Worm (Caenorhabditis elegans) whole organism, L4 larva: Measurements from ENCODE around the gene T04F3.1.

Experiments used
- F44E2.7 ChIP-seq: fragments of 200-800 bp; sonication (Bioruptor generic); IDR thresholded peaks from 2 replicates; pipeline ENCODE4 v2.1.2; 2022; ENCODE audit warnings: missing genetic modification characterization, missing compliant biosample characterization
- T26A8.4 ChIP-seq: fragments of 200-800 bp; sonication (Bioruptor generic); IDR thresholded peaks from 2 replicates; pipeline ENCODE4 v1.3.6; 2022; ENCODE audit warnings: missing genetic modification characterization, missing compliant biosample characterization
- Y48G9A.11 ChIP-seq: fragments of 200-800 bp; sonication (Bioruptor generic); IDR thresholded peaks from 2 replicates; pipeline ENCODE4 v1.3.6; 2022; ENCODE audit warnings: missing genetic modification reagents, missing genetic modification characterization, missing compliant biosample characterization
- Y75B8A.6 ChIP-seq: fragments of 200-800 bp; sonication (Bioruptor generic); IDR thresholded peaks from 2 replicates; pipeline ENCODE4 v1.3.6; 2022; ENCODE audit warnings: missing genetic modification reagents, missing genetic modification characterization, missing compliant biosample characterization
- ZK337.2 ChIP-seq: fragments of 200-800 bp; sonication (Bioruptor generic); IDR thresholded peaks from 2 replicates; pipeline ENCODE4 v1.3.6; 2022; ENCODE audit warnings: missing genetic modification reagents, missing genetic modification characterization, missing compliant biosample characterization
- aha-1 ChIP-seq: fragments of 150-350 bp; peaks from one replicate; lab custom pipeline; 2014; ENCODE audit warnings: missing biosample characterization, missing genetic modification characterization
- ceh-20 ChIP-seq: fragments of 200-800 bp; sonication (Bioruptor generic); IDR thresholded peaks from 2 replicates; pipeline ENCODE4 v1.3.6; 2022; ENCODE audit warnings: missing genetic modification reagents, missing genetic modification characterization, missing compliant biosample characterization
- ceh-32 ChIP-seq: sonication (generic microtip); optimal IDR thresholded peaks from 2 replicates; lab custom pipeline; 2016; ENCODE audit warnings: mild to moderate bottlenecking, missing genetic modification characterization, missing compliant biosample characterization; ENCODE audit not compliant: poor library complexity
- ceh-82 ChIP-seq: sonication (generic microtip); optimal IDR thresholded peaks from 2 replicates; lab custom pipeline; 2017; ENCODE audit warnings: missing biosample characterization, missing genetic modification characterization
- cey-2 ChIP-seq: sonication (generic microtip); optimal IDR thresholded peaks from 3 replicates; lab custom pipeline; 2017; ENCODE audit warnings: missing genetic modification characterization, mild to moderate bottlenecking, missing compliant biosample characterization, antibody characterized with exemption, borderline replicate concordance; ENCODE audit not compliant: insufficient read depth
- daf-8 ChIP-seq: fragments of 200-800 bp; sonication (Bioruptor generic); IDR thresholded peaks from 2 replicates; pipeline ENCODE4 v1.3.6; 2022; ENCODE audit warnings: missing genetic modification characterization, missing compliant biosample characterization
- dmd-6 ChIP-seq: fragments of 200-800 bp; sonication (Bioruptor generic); IDR thresholded peaks from 2 replicates; pipeline ENCODE4 v1.3.6; 2022; ENCODE audit warnings: missing genetic modification reagents, missing genetic modification characterization, missing compliant biosample characterization
- dpl-1 ChIP-seq: fragments of 150-350 bp; optimal IDR thresholded peaks from 2 replicates; lab custom pipeline; 2014; ENCODE audit warnings: missing biosample characterization, missing genetic modification reagents, missing genetic modification characterization
- duxl-1 ChIP-seq: sonication (generic microtip); optimal IDR thresholded peaks from 2 replicates; lab custom pipeline; 2016; ENCODE audit warnings: mild to moderate bottlenecking, missing genetic modification characterization, moderate library complexity, missing compliant biosample characterization; ENCODE audit not compliant: poor library complexity
- egl-27 ChIP-seq: sonication (generic microtip); optimal IDR thresholded peaks from 3 replicates; lab custom pipeline; 2017; ENCODE audit warnings: missing biosample characterization, missing genetic modification reagents, missing genetic modification characterization
- fkh-10 ChIP-seq: fragments of 150-350 bp; optimal IDR thresholded peaks from 2 replicates; lab custom pipeline; 2014; ENCODE audit warnings: missing biosample characterization, missing genetic modification reagents, missing genetic modification characterization
- gei-8 ChIP-seq: fragments of 200-800 bp; sonication (Bioruptor generic); optimal IDR thresholded peaks from 2 replicates; lab custom pipeline; 2018; ENCODE audit warnings: mild to moderate bottlenecking, missing genetic modification characterization, missing compliant biosample characterization
- lin-13 ChIP-seq: fragments of 150-350 bp; optimal IDR thresholded peaks from 2 replicates; lab custom pipeline; 2014; ENCODE audit warnings: missing biosample characterization, missing genetic modification reagents, missing genetic modification characterization
- lin-15B ChIP-seq: fragments of 150-350 bp; sonication (generic microtip); optimal IDR thresholded peaks from 3 replicates; lab custom pipeline; 2014; ENCODE audit warnings: missing biosample characterization, missing genetic modification characterization
- lin-39 ChIP-seq: fragments of 150-350 bp; optimal IDR thresholded peaks from 2 replicates; lab custom pipeline; 2014; ENCODE audit warnings: missing biosample characterization, missing genetic modification reagents, missing genetic modification characterization
- lsy-2 ChIP-seq, 2 experiments: fragments of 150-350 bp in 1 of 2; sonication (generic microtip) in 1 of 2; optimal IDR thresholded peaks; 2 replicates each; lab custom pipeline; 2014 to 2017; ENCODE audit warnings: missing biosample characterization in 2 of 2, missing genetic modification characterization in 2 of 2
- madf-9 ChIP-seq: fragments of 200-800 bp; sonication (Bioruptor generic); conservative IDR thresholded peaks from 2 replicates; pipeline ENCODE4 v1.3.6; 2022; ENCODE audit warnings: missing genetic modification reagents, missing genetic modification characterization, missing compliant biosample characterization
- mxl-2 ChIP-seq: fragments of 200-800 bp; sonication (Bioruptor generic); conservative IDR thresholded peaks from 2 replicates; pipeline ENCODE4 v1.3.6; 2022; ENCODE audit warnings: missing genetic modification reagents, missing genetic modification characterization, missing compliant biosample characterization
- nhr-11 ChIP-seq: fragments of 150-350 bp; optimal IDR thresholded peaks from 2 replicates; lab custom pipeline; 2014; ENCODE audit warnings: missing biosample characterization, missing genetic modification characterization
- nhr-28 ChIP-seq: fragments of 150-350 bp; optimal IDR thresholded peaks from 2 replicates; lab custom pipeline; 2014; ENCODE audit warnings: missing biosample characterization, missing genetic modification characterization
- nhr-41 ChIP-seq: fragments of 200-800 bp; sonication (Bioruptor generic); IDR thresholded peaks from 2 replicates; pipeline ENCODE4 v1.3.6; 2022; ENCODE audit warnings: missing genetic modification reagents, missing genetic modification characterization, missing compliant biosample characterization
- nhr-77 ChIP-seq: fragments of 150-350 bp; optimal IDR thresholded peaks from 2 replicates; lab custom pipeline; 2014; ENCODE audit warnings: missing biosample characterization, missing genetic modification characterization
- php-3 ChIP-seq: fragments of 200-800 bp; sonication (Bioruptor generic); IDR thresholded peaks from 2 replicates; pipeline ENCODE4 v1.3.6; 2022; ENCODE audit warnings: missing genetic modification reagents, missing genetic modification characterization, missing compliant biosample characterization
- pqm-1 ChIP-seq: sonication (generic microtip); optimal IDR thresholded peaks from 2 replicates; lab custom pipeline; 2017; ENCODE audit warnings: missing biosample characterization, missing genetic modification characterization
- rbr-2 ChIP-seq: sonication (generic microtip); optimal IDR thresholded peaks from 2 replicates; lab custom pipeline; 2016; ENCODE audit warnings: missing genotype, missing genetic modification characterization, missing compliant biosample characterization
- saeg-2 ChIP-seq: fragments of 200-800 bp; sonication (Bioruptor generic); IDR thresholded peaks from 2 replicates; pipeline ENCODE4 v1.3.6; 2022; ENCODE audit warnings: missing genetic modification reagents, missing genetic modification characterization, missing compliant biosample characterization
- spr-3 ChIP-seq: fragments of 200-800 bp; sonication (Bioruptor generic); optimal IDR thresholded peaks from 2 replicates; lab custom pipeline; 2018; ENCODE audit warnings: mild to moderate bottlenecking, missing genetic modification characterization, missing compliant biosample characterization
- unc-39 ChIP-seq: sonication (generic microtip); optimal IDR thresholded peaks from 2 replicates; lab custom pipeline; 2017; ENCODE audit warnings: missing biosample characterization, missing genetic modification characterization
- unc-62 ChIP-seq, 3 experiments: fragments of 150-350 bp in 1 of 3; sonication (generic microtip); optimal IDR thresholded peaks in 2 of 3; peaks in 1 of 3; 1 replicate in 1 of 3; 2 replicates in 2 of 3; lab custom pipeline; 2014 to 2017; ENCODE audit warnings: missing biosample characterization in 3 of 3, missing genetic modification characterization in 3 of 3, missing genetic modification reagents in 3 of 3, missing genotype in 1 of 3
- zip-11 ChIP-seq: fragments of 200-800 bp; sonication (Bioruptor generic); IDR thresholded peaks from 2 replicates; pipeline ENCODE4 v1.3.6; 2022; ENCODE audit warnings: missing genetic modification characterization, missing compliant biosample characterization

Gene T04F3.1

DNA sequence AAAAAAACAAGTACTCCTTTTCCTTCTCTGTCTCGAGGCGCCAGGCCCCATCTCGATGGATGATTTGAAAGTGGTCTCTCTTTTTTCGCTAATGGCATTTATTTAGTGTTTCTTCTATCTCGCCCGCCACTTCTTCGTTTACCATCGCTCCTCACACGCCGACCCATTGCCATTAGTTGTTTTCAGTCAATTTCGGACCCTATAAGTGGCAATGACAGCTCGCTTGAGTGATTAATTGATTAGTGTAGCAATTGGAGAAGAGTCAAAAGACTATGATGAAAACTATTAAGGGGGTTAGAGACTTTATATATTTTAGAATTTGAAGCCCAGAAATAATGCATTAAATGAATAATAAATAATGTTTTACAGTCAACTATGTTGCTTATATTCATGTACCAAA is 33.5 kb upstream of the T04F3.1 start:
- TF ChIP-seq ceh-32 (tag; lab: Kevin White, UChicago) (peak; percentile 83), unc-39 (tag; lab: Kevin White, UChicago) (no peak), mxl-2 (GFP tag; lab: Robert Waterston, UW) (no peak), lin-15B (no peak)
- TF ChIP-seq, all 104 proteins: peak for 1

DNA sequence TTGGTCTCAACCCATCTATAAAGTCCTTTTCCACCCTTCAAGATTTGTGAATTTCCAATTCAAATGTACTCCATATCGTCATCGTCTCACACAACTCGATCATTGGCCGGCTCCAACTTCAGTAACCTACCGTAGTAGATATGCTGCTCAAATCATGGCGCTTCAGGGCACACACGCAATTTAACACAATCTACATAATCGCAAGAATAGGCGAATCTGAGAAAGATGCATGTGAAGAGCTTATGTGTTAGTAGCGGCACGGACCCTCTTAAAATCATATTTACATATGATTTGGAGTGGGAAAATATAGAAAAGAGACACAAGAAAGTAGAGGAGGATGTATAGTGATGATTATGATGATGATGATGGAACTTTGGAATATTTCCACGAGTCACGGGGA is 28.1 kb upstream of the T04F3.1 start:
- no peak for TF ChIP-seq lsy-2 (tag; optimal IDR thresholded peaks at IDR 0.05; lab: Kevin White, UChicago)
- TF ChIP-seq rbr-2 (tag; lab: Kevin White, UChicago) = no peak
- TF ChIP-seq nhr-41 (GFP tag; lab: Robert Waterston, UW) = no peak
- no peak for TF ChIP-seq Y75B8A.6 (GFP tag; lab: Robert Waterston, UW)
- TF ChIP-seq ceh-32 (tag; lab: Kevin White, UChicago) = peak; percentile 85
- no peak for TF ChIP-seq ceh-20
- TF ChIP-seq T26A8.4 (GFP tag; lab: Robert Waterston, UW) = no peak

DNA sequence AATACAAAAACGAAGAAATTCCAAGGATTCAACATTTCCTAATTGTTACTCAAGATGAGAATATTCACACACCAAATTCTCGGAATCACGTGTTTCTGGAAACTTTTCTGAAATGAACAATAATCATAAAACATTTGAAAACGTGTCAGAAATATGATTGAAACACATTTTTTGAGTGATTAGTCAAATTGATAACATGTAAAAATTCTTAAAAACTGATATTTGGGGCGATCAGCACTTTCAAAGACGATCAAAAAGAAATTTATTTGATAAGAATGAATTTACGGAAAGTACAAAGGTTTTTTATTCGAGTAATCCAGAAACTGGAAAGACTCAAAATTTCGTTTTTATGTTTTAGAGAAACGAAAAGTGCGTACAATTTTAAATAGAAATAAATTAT is 24.1 kb upstream of the T04F3.1 start, which contains the start of gene tre-3:
tre-3 (minus strand) TSS at position 107 of the 400 bp plus-strand sequence.
- TF ChIP-seq unc-62 (GFP tag; optimal IDR thresholded peaks at IDR 0.05 in 1 of 2; lab: Kevin White, UChicago) (peak in 1 of 2 experiments; percentile 27), unc-62 (tag; optimal IDR thresholded peaks at IDR 0.05; lab: Kevin White, UChicago) (no peak), pqm-1 (peak; percentile 8), dmd-6 (peak; percentile 51; the same call in 1 of the 2 replicates), F44E2.7 (GFP tag; lab: Robert Waterston, UW) (no peak), nhr-28 (tag; lab: Kevin White, UChicago) (peak; percentile 12), cey-2 (tag; lab: Kevin White, UChicago) (no peak), Y48G9A.11 (no peak)
- TF ChIP-seq, all 104 proteins: peak for 4

DNA sequence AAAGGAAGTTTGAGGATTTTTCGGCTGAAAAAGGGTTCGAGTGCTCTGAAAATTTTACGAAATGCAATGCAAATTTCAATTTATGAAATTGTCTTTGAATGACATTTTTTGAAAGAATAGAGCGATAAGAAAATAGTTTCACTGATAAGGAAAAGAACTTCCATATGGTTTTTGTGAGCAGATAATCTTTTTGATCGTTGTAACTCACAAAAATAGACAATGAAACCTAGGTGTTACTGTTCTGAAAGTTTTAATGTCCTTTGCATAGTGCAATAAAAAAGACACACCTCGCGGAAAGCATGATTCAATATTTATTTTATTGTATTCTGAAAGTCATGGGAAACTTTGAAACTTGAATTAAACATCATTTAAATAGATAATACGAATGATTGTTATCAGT is 22.9 kb upstream of the T04F3.1 start:
- no peak for TF ChIP-seq spr-3 (GFP tag; lab: Kevin White, UChicago)
- no peak for TF ChIP-seq lin-13 (GFP tag; lab: Kevin White, UChicago)
- peak; percentile 83 for TF ChIP-seq pqm-1
- TF ChIP-seq nhr-28 (tag; lab: Kevin White, UChicago) = peak; percentile 37
- TF ChIP-seq php-3 = peak; percentile 66; the same call in 1 of the 2 replicates
- peak in 1 of 2 experiments; percentile 36 for TF ChIP-seq unc-62 (GFP tag; optimal IDR thresholded peaks at IDR 0.05 in 1 of 2; lab: Kevin White, UChicago)
- TF ChIP-seq unc-62 (tag; optimal IDR thresholded peaks at IDR 0.05; lab: Kevin White, UChicago) = no peak

DNA sequence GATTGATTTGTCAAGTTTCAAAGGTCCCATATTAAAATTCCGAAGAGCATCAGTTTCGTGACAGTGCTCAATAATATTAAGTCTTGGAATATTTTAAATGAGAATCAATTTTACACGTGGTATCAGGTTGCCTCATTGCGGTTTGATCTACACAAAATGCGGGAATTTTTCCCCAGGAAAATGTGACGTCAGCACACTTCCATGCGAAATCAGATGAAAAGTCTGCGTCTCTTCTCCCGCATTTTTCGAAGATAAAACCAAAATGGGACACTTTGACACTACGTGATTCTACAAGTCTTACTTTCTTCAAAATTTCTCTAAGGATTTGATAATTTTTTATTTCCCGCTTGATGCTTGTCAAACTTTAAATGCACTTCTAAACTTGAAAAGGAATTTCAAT is 17.0 kb upstream of the T04F3.1 start:
- TF ChIP-seq zip-11 (GFP tag; lab: Robert Waterston, UW) (no peak), duxl-1 (tag; lab: Kevin White, UChicago) (no peak), aha-1 (tag; lab: Kevin White, UChicago) (peak; percentile 61), dpl-1 (GFP tag; lab: Kevin White, UChicago) (no peak)
- TF ChIP-seq, all 104 proteins: peak for 1

DNA sequence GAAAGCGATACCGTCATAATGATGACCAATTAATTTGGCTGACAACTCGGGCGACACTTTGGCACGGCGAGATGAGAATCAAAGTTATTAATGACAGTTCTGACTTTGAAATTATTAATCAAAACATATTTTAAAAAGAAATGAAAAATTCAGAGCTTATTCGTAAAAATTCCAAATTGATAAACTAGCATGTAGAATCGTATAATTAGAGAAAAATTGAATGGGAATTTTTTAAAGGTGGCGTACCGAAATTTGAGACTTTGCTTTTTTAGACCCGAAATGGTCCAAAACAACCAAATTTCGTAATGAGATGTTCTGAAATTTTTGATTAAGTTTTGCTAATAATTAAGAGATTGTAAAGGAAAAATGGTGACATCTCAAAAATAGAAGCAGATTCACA is 13.9 kb upstream of the T04F3.1 start, which contains the start of gene daf-11:
daf-11 (minus strand) TSS at position 101 of the 400 bp plus-strand sequence.
- TF ChIP-seq madf-9 (GFP tag; lab: Robert Waterston, UW) (no peak), php-3 (no peak), unc-62 (GFP tag; optimal IDR thresholded peaks at IDR 0.05 in 1 of 2; lab: Kevin White, UChicago) (no peak), unc-62 (tag; optimal IDR thresholded peaks at IDR 0.05; lab: Kevin White, UChicago) (no peak), ceh-32 (tag; lab: Kevin White, UChicago) (no peak), lin-39 (no peak), egl-27 (tag; lab: Kevin White, UChicago) (no peak), nhr-11 (tag; lab: Kevin White, UChicago) (no peak), ZK337.2 (GFP tag; lab: Robert Waterston, UW) (no peak), mxl-2 (GFP tag; lab: Robert Waterston, UW) (no peak), ceh-82 (tag; lab: Kevin White, UChicago) (no peak), Y48G9A.11 (no peak), saeg-2 (GFP tag; lab: Robert Waterston, UW) (no peak), gei-8 (GFP tag; lab: Kevin White, UChicago) (no peak), daf-8 (no peak), nhr-77 (no peak), fkh-10 (no peak)
